Worm (Caenorhabditis elegans) whole organism, L3 larva: ENCODE results near the gene C34F11.8.

Experiments used
- ama-1 ChIP-seq: fragments of 150-350 bp; optimal IDR thresholded peaks from 2 replicates; lab custom pipeline; 2018
- ceh-9 ChIP-seq: sonication (generic microtip); optimal IDR thresholded peaks from 2 replicates; lab custom pipeline; 2018; ENCODE audit warnings: missing biosample characterization, missing genetic modification characterization
- daf-12 ChIP-seq: fragments of 150-350 bp; optimal IDR thresholded peaks from 2 replicates; lab custom pipeline; 2014; ENCODE audit warnings: missing biosample characterization, missing genetic modification reagents, missing genetic modification characterization
- egl-5 ChIP-seq: fragments of 150-350 bp; optimal IDR thresholded peaks from 2 replicates; lab custom pipeline; 2017; ENCODE audit warnings: missing biosample characterization, missing genetic modification reagents, missing genetic modification characterization, inconsistent platforms
- elt-1 ChIP-seq: fragments of 150-350 bp; optimal IDR thresholded peaks from 2 replicates; lab custom pipeline; 2014; ENCODE audit warnings: missing biosample characterization, missing genetic modification characterization
- elt-2 ChIP-seq: sonication (generic microtip); optimal IDR thresholded peaks from 2 replicates; lab custom pipeline; 2016; ENCODE audit warnings: missing genetic modification reagents, mild to moderate bottlenecking, missing genetic modification characterization, missing compliant biosample characterization
- elt-3 ChIP-seq, 3 experiments: fragments of 150-350 bp in 1 of 3; sonication (generic microtip) in 2 of 3; optimal IDR thresholded peaks; 2 replicates in 2 of 3; 4 replicates in 1 of 3; lab custom pipeline; 2014 to 2017; ENCODE audit warnings: missing biosample characterization in 3 of 3, missing genetic modification characterization in 3 of 3
- eor-1 ChIP-seq, 2 experiments: fragments of 150-350 bp; optimal IDR thresholded peaks; 2 replicates each; lab custom pipeline; 2014 to 2018; ENCODE audit warnings: missing biosample characterization in 2 of 2, missing genetic modification characterization in 2 of 2
- fkh-2 ChIP-seq: fragments of 150-350 bp; optimal IDR thresholded peaks from 2 replicates; lab custom pipeline; 2014; ENCODE audit warnings: missing biosample characterization, missing genetic modification reagents, missing genetic modification characterization
- fos-1 ChIP-seq: fragments of 150-350 bp; optimal IDR thresholded peaks from 2 replicates; lab custom pipeline; 2014; ENCODE audit warnings: missing biosample characterization, missing genetic modification characterization
- hmg-11 ChIP-seq: sonication (generic microtip); optimal IDR thresholded peaks from 2 replicates; lab custom pipeline; 2016; ENCODE audit warnings: missing genetic modification characterization, missing compliant biosample characterization
- lin-15B ChIP-seq: fragments of 150-350 bp; optimal IDR thresholded peaks from 2 replicates; lab custom pipeline; 2014; ENCODE audit warnings: missing biosample characterization, missing genetic modification characterization
- lin-39 ChIP-seq: fragments of 150-350 bp; optimal IDR thresholded peaks from 2 replicates; lab custom pipeline; 2018; ENCODE audit warnings: missing biosample characterization, missing genetic modification reagents, missing genetic modification characterization
- mdl-1 ChIP-seq: fragments of 150-350 bp; optimal IDR thresholded peaks from 2 replicates; lab custom pipeline; 2014; ENCODE audit warnings: missing biosample characterization, missing genetic modification characterization
- nfya-1 ChIP-seq: sonication (generic microtip); optimal IDR thresholded peaks from 2 replicates; lab custom pipeline; 2017; ENCODE audit warnings: missing genetic modification characterization, mild to moderate bottlenecking, missing compliant biosample characterization, antibody characterized with exemption, moderate library complexity; ENCODE audit not compliant: insufficient read depth
- nhr-11 ChIP-seq: fragments of 150-350 bp; optimal IDR thresholded peaks from 2 replicates; lab custom pipeline; 2014; ENCODE audit warnings: missing biosample characterization, missing genetic modification characterization
- nhr-12 ChIP-seq: fragments of 150-350 bp; optimal IDR thresholded peaks from 2 replicates; lab custom pipeline; 2014; ENCODE audit warnings: missing biosample characterization, missing genetic modification characterization
- nhr-28 ChIP-seq: fragments of 150-350 bp; optimal IDR thresholded peaks from 2 replicates; lab custom pipeline; 2014; ENCODE audit warnings: missing biosample characterization, missing genetic modification characterization
- nhr-67 ChIP-seq: fragments of 150-350 bp; optimal IDR thresholded peaks from 2 replicates; lab custom pipeline; 2014; ENCODE audit warnings: missing biosample characterization, missing genetic modification characterization
- nhr-77 ChIP-seq: fragments of 150-350 bp; optimal IDR thresholded peaks from 2 replicates; lab custom pipeline; 2014; ENCODE audit warnings: missing biosample characterization, missing genetic modification characterization
- pha-4 ChIP-seq: fragments of 150-350 bp; optimal IDR thresholded peaks from 2 replicates; lab custom pipeline; 2014; ENCODE audit warnings: missing biosample characterization, missing genetic modification reagents, missing genetic modification characterization
- pqm-1 ChIP-seq: fragments of 150-350 bp; optimal IDR thresholded peaks from 2 replicates; lab custom pipeline; 2017; ENCODE audit warnings: missing biosample characterization, missing genetic modification characterization, inconsistent platforms
- skn-1 ChIP-seq: fragments of 150-350 bp; optimal IDR thresholded peaks from 2 replicates; lab custom pipeline; 2014; ENCODE audit warnings: missing biosample characterization, missing genetic modification characterization
- tbx-2 ChIP-seq: sonication (generic microtip); optimal IDR thresholded peaks from 2 replicates; lab custom pipeline; 2016; ENCODE audit warnings: mild to moderate bottlenecking, missing genetic modification characterization, missing compliant biosample characterization
- unc-39 ChIP-seq: sonication (generic microtip); optimal IDR thresholded peaks from 4 replicates; lab custom pipeline; 2017; ENCODE audit warnings: missing biosample characterization, missing genetic modification characterization
- unc-62 ChIP-seq: fragments of 150-350 bp; sonication (generic microtip); optimal IDR thresholded peaks from 4 replicates; lab custom pipeline; 2014; ENCODE audit warnings: missing biosample characterization, missing genetic modification reagents, missing genetic modification characterization
- zag-1 ChIP-seq: fragments of 150-350 bp; optimal IDR thresholded peaks from 2 replicates; lab custom pipeline; 2014; ENCODE audit warnings: missing biosample characterization, missing genetic modification characterization
- ztf-11 ChIP-seq: fragments of 150-350 bp; optimal IDR thresholded peaks from 2 replicates; lab custom pipeline; 2014; ENCODE audit warnings: missing biosample characterization, missing genetic modification characterization

Gene C34F11.8

ce11 chrII:5226309-5226708 lies 15.5 kb upstream of the C34F11.8 start:
- TF ChIP-seq egl-5 (tag; lab: Kevin White, UChicago): peak; percentile 23
- no peak for TF ChIP-seq unc-39 (tag; lab: Kevin White, UChicago)
- TF ChIP-seq nhr-11 (tag; lab: Kevin White, UChicago): no peak
- TF ChIP-seq lin-39 (tag; lab: Kevin White, UChicago): peak; percentile 58
- TF ChIP-seq nfya-1 (tag; lab: Kevin White, UChicago): peak; percentile 43
- no peak for TF ChIP-seq ama-1
- TF ChIP-seq lin-15B (tag; lab: Kevin White, UChicago): peak; percentile 59

- TF ChIP-seq elt-1 (tag; lab: Kevin White, UChicago): no peak
- TF ChIP-seq fos-1 (tag; lab: Kevin White, UChicago): no peak
- no peak for TF ChIP-seq nhr-12 (tag; lab: Kevin White, UChicago)
- peak; percentile 25 for TF ChIP-seq hmg-11 (tag; lab: Kevin White, UChicago)
- TF ChIP-seq elt-3 (tag; optimal IDR thresholded peaks at IDR 0.05; lab: Kevin White, UChicago): no peak
These were observed 14.5 kb upstream of the C34F11.8 start, which contains the start of gene dsh-1 for ce11 chrII:5225284-5225683. Gene dsh-1, minus strand, starts transcription at chrII:5225384.

ce11 chrII:5222830-5223229 lies 12.1 kb upstream of the C34F11.8 start:
- TF ChIP-seq egl-5 (tag; lab: Kevin White, UChicago) (peak; percentile 88), nfya-1 (tag; lab: Kevin White, UChicago) (peak; percentile 36), tbx-2 (tag; lab: Kevin White, UChicago) (no peak)

ce11 chrII:5220648-5221047 lies 9.9 kb upstream of the C34F11.8 start:
- TF ChIP-seq egl-5 (tag; lab: Kevin White, UChicago): peak; percentile 91
- TF ChIP-seq lin-39 (tag; lab: Kevin White, UChicago): no peak

ce11 chrII:5218349-5218748 lies 7.6 kb upstream of the C34F11.8 start:
- TF ChIP-seq lin-39 (tag; lab: Kevin White, UChicago) (peak; percentile 63), ceh-9 (tag; lab: Kevin White, UChicago) (no peak), elt-3 (tag; optimal IDR thresholded peaks at IDR 0.05; lab: Kevin White, UChicago) (no peak), tbx-2 (tag; lab: Kevin White, UChicago) (no peak), nhr-28 (tag; lab: Kevin White, UChicago) (no peak), ama-1 (no peak), unc-39 (tag; lab: Kevin White, UChicago) (no peak), elt-1 (tag; lab: Kevin White, UChicago) (peak; percentile 6), pha-4 (tag; lab: Kevin White, UChicago) (no peak), unc-62 (GFP tag; lab: Kevin White, UChicago) (no peak), fkh-2 (tag; lab: Kevin White, UChicago) (no peak), lin-15B (tag; lab: Kevin White, UChicago) (no peak), zag-1 (tag; lab: Kevin White, UChicago) (no peak), ztf-11 (tag; lab: Kevin White, UChicago) (no peak), pqm-1 (no peak), daf-12 (no peak)

ce11 chrII:5212675-5213074 lies 1.9 kb upstream of the C34F11.8 start, which contains the start of gene C34F11.1:
Gene C34F11.1, plus strand, starts transcription at chrII:5212975.
- TF ChIP-seq fos-1 (tag; lab: Kevin White, UChicago): no peak
- no peak for TF ChIP-seq unc-39 (tag; lab: Kevin White, UChicago)
- no peak for TF ChIP-seq eor-1 (tag; optimal IDR thresholded peaks at IDR 0.05; lab: Kevin White, UChicago)
- TF ChIP-seq nfya-1 (tag; lab: Kevin White, UChicago): no peak

ce11 chrII:5211970-5212369 lies 1.2 kb upstream of the C34F11.8 start, which contains the start of gene C34F11.2:
Gene C34F11.2, plus strand, starts transcription at chrII:5212270.
- TF ChIP-seq mdl-1 (tag; lab: Kevin White, UChicago) (no peak), tbx-2 (tag; lab: Kevin White, UChicago) (no peak)

ce11 chrII:5209122-5209521 lies 1.6 kb downstream of the C34F11.8 start:
- TF ChIP-seq skn-1 (tag; lab: Kevin White, UChicago): no peak
- no peak for TF ChIP-seq nhr-67 (tag; lab: Kevin White, UChicago)
- TF ChIP-seq daf-12: no peak
- no peak for TF ChIP-seq elt-2 (tag; lab: Kevin White, UChicago)
- TF ChIP-seq lin-15B (tag; lab: Kevin White, UChicago): no peak
- TF ChIP-seq ama-1: peak; percentile 55
- TF ChIP-seq nhr-77 (tag; lab: Kevin White, UChicago): no peak
